Fruit fly (Drosophila melanogaster): ENCODE data around the gene cnc.

- TF ChIP-seq CG8632 (GFP tag; optimal IDR thresholded peaks at IDR 0.05) (no peak), CG6854 (GFP tag; optimal IDR thresholded peaks at IDR 0.05) (no peak), salr (GFP tag; optimal IDR thresholded peaks at IDR 0.05) (no peak), Hr4 (GFP tag; optimal IDR thresholded peaks at IDR 0.05) (no peak), acj6 (GFP tag; optimal IDR thresholded peaks at IDR 0.05) (no peak)
Measured at dm6 chr3R:23223151-23223810, 3.2 kb downstream of the cnc start.
